Fruit fly (Drosophila melanogaster) whole organism, embryonic: ENCODE data around the gene CG34398.

Experiments used
- Atf-2 ChIP-seq: fragments of 200-800 bp; sonication (Bioruptor generic); optimal IDR thresholded peaks from 2 replicates; lab custom pipeline; 2016; ENCODE audit warnings: missing biosample characterization, missing genetic modification characterization
- CG10267 ChIP-seq: fragments of 200-800 bp; sonication (Bioruptor generic); optimal IDR thresholded peaks from 2 replicates; lab custom pipeline; 2018; ENCODE audit warnings: missing biosample characterization, mild to moderate bottlenecking, missing genetic modification characterization, moderate library complexity
- CG10366 ChIP-seq: fragments of 200-800 bp; sonication (Bioruptor generic); IDR thresholded peaks from 2 replicates; pipeline ENCODE4 v1.3.6; 2022; ENCODE audit warnings: missing biosample characterization, missing genetic modification characterization
- CG10979 ChIP-seq: fragments of 200-800 bp; sonication (Bioruptor generic); optimal IDR thresholded peaks from 2 replicates; lab custom pipeline; 2018; ENCODE audit warnings: missing biosample characterization, mild to moderate bottlenecking, missing genetic modification characterization, moderate library complexity
- CG11456 ChIP-seq: fragments of 200-800 bp; sonication (Bioruptor generic); IDR thresholded peaks from 3 replicates; pipeline ENCODE4 v1.3.6; 2022; ENCODE audit warnings: missing biosample characterization, missing genetic modification characterization
- CG12236 ChIP-seq: fragments of 200-800 bp; sonication (Bioruptor generic); optimal IDR thresholded peaks from 2 replicates; lab custom pipeline; 2016; ENCODE audit warnings: missing biosample characterization, missing genetic modification characterization
- CG12659 ChIP-seq: fragments of 200-800 bp; sonication (Bioruptor generic); optimal IDR thresholded peaks from 3 replicates; lab custom pipeline; 2017; ENCODE audit warnings: mild to moderate bottlenecking, missing biosample characterization, missing genetic modification reagents, missing genetic modification characterization
- CG13287 ChIP-seq: fragments of 200-800 bp; sonication (Bioruptor generic); IDR thresholded peaks from 2 replicates; pipeline ENCODE4 v1.3.6; 2022; ENCODE audit warnings: missing biosample characterization, missing genetic modification characterization; ENCODE audit not compliant: partially characterized antibody
- CG15696 ChIP-seq: fragments of 200-800 bp; sonication (Bioruptor generic); optimal IDR thresholded peaks from 2 replicates; lab custom pipeline; 2019; ENCODE audit warnings: missing biosample characterization, mild to moderate bottlenecking, missing genetic modification characterization, moderate library complexity
- CG17612 ChIP-seq: fragments of 200-800 bp; sonication (Bioruptor generic); IDR thresholded peaks from 2 replicates; pipeline ENCODE4 v1.3.6; 2022; ENCODE audit warnings: missing biosample characterization, missing genetic modification characterization
- CG2712 ChIP-seq: fragments of 200-800 bp; optimal IDR thresholded peaks from 3 replicates; lab custom pipeline; 2019; ENCODE audit warnings: missing biosample characterization, mild to moderate bottlenecking, missing genetic modification characterization, moderate library complexity
- CG32532 ChIP-seq: fragments of 200-800 bp; sonication (Bioruptor generic); IDR thresholded peaks from 2 replicates; pipeline ENCODE4 v1.3.6; 2022; ENCODE audit warnings: missing biosample characterization, missing genetic modification characterization
- CG32772 ChIP-seq: fragments of 200-800 bp; sonication (Bioruptor generic); IDR thresholded peaks from 2 replicates; pipeline ENCODE4 v1.3.6; 2022; ENCODE audit warnings: missing biosample characterization, missing genetic modification characterization
- CG34224 ChIP-seq: fragments of 200-800 bp; sonication (Bioruptor generic); IDR thresholded peaks from 3 replicates; pipeline ENCODE4 v1.3.6; 2022; ENCODE audit warnings: missing biosample characterization, missing genetic modification characterization; ENCODE audit not compliant: partially characterized antibody
- CG4820 ChIP-seq: fragments of 200-800 bp; sonication (Bioruptor generic); optimal IDR thresholded peaks from 3 replicates; lab custom pipeline; 2016; ENCODE audit warnings: missing biosample characterization, missing genetic modification characterization
- CG6254 ChIP-seq: fragments of 200-800 bp; sonication (Bioruptor generic); optimal IDR thresholded peaks from 3 replicates; lab custom pipeline; 2017; ENCODE audit warnings: mild to moderate bottlenecking, missing biosample characterization, missing genetic modification reagents, missing genetic modification characterization
- CG7839 ChIP-seq: fragments of 200-800 bp; sonication (Bioruptor generic); optimal IDR thresholded peaks from 3 replicates; lab custom pipeline; 2018; ENCODE audit warnings: missing biosample characterization, mild to moderate bottlenecking, missing genetic modification characterization, moderate library complexity
- CTCF ChIP-seq: fragments of 200-800 bp; sonication (Bioruptor generic); optimal IDR thresholded peaks from 2 replicates; lab custom pipeline; 2017; ENCODE audit warnings: missing biosample characterization, mild to moderate bottlenecking, missing genetic modification characterization, moderate library complexity
- CrebB ChIP-seq: fragments of 200-800 bp; sonication (Bioruptor generic); optimal IDR thresholded peaks from 3 replicates; lab custom pipeline; 2018; ENCODE audit warnings: missing biosample characterization, mild to moderate bottlenecking, missing genetic modification characterization
- Dbx ChIP-seq: fragments of 200-800 bp; sonication (Bioruptor generic); IDR thresholded peaks from 3 replicates; pipeline ENCODE4 v1.3.6; 2022; ENCODE audit warnings: missing biosample characterization, missing genetic modification characterization
- Dll ChIP-seq: fragments of 200-800 bp; sonication (Bioruptor generic); IDR thresholded peaks from 4 replicates; pipeline ENCODE4 v1.3.6; 2022; ENCODE audit warnings: missing biosample characterization, missing genetic modification characterization; ENCODE audit not compliant: partially characterized antibody
- H15 ChIP-seq: fragments of 200-800 bp; sonication (Bioruptor generic); IDR thresholded peaks from 3 replicates; pipeline ENCODE4 v1.3.6; 2022; ENCODE audit warnings: missing biosample characterization, missing genetic modification characterization
- Hand ChIP-seq: fragments of 200-800 bp; sonication (Bioruptor generic); optimal IDR thresholded peaks from 2 replicates; lab custom pipeline; 2017; ENCODE audit warnings: mild to moderate bottlenecking, missing biosample characterization, missing genetic modification reagents, missing genetic modification characterization
- Hr3 ChIP-seq: fragments of 200-800 bp; sonication (Bioruptor generic); optimal IDR thresholded peaks from 3 replicates; lab custom pipeline; 2016; ENCODE audit warnings: missing biosample characterization, missing genetic modification characterization
- Kr ChIP-seq: fragments of 200-800 bp; sonication (Bioruptor generic); optimal IDR thresholded peaks from 2 replicates; lab custom pipeline; 2017; ENCODE audit warnings: missing biosample characterization, mild to moderate bottlenecking, missing genetic modification characterization
- Lhr ChIP-seq: fragments of 200-800 bp; sonication (Bioruptor generic); optimal IDR thresholded peaks from 3 replicates; lab custom pipeline; 2017; ENCODE audit warnings: mild to moderate bottlenecking, missing biosample characterization, missing genetic modification reagents, missing genetic modification characterization
- Lim3 ChIP-seq: fragments of 200-800 bp; sonication (Bioruptor generic); IDR thresholded peaks from 2 replicates; pipeline ENCODE4 v1.3.6; 2022; ENCODE audit warnings: missing biosample characterization, missing genetic modification characterization
- Sry-δ ChIP-seq: fragments of 200-800 bp; sonication (Bioruptor generic); optimal IDR thresholded peaks from 2 replicates; lab custom pipeline; 2016; ENCODE audit warnings: missing biosample characterization, missing genetic modification characterization
- Xbp1 ChIP-seq: fragments of 200-800 bp; sonication (Bioruptor generic); optimal IDR thresholded peaks from 3 replicates; lab custom pipeline; 2016; ENCODE audit warnings: missing biosample characterization, mild to moderate bottlenecking, missing genetic modification characterization
- az2 ChIP-seq: fragments of 200-800 bp; sonication (Bioruptor generic); optimal IDR thresholded peaks from 3 replicates; lab custom pipeline; 2016; ENCODE audit warnings: missing biosample characterization, missing genetic modification characterization
- bbx ChIP-seq: fragments of 200-800 bp; sonication (Bioruptor generic); IDR thresholded peaks from 2 replicates; pipeline ENCODE4 v1.3.6; 2022; ENCODE audit warnings: missing biosample characterization, missing genetic modification characterization; ENCODE audit not compliant: partially characterized antibody
- caup ChIP-seq: fragments of 200-800 bp; sonication (Bioruptor generic); optimal IDR thresholded peaks from 3 replicates; lab custom pipeline; 2017; ENCODE audit warnings: missing biosample characterization, mild to moderate bottlenecking, missing genetic modification characterization, moderate library complexity; ENCODE audit not compliant: severe bottlenecking
- dmrt99B ChIP-seq: fragments of 200-800 bp; sonication (Bioruptor generic); optimal IDR thresholded peaks from 2 replicates; lab custom pipeline; 2018; ENCODE audit warnings: missing biosample characterization, mild to moderate bottlenecking, missing genetic modification characterization, moderate library complexity
- eyg ChIP-seq: fragments of 200-800 bp; sonication (Bioruptor generic); optimal IDR thresholded peaks from 3 replicates; lab custom pipeline; 2016; ENCODE audit warnings: missing biosample characterization, missing genetic modification characterization
- fd102C ChIP-seq: fragments of 200-800 bp; sonication (Bioruptor generic); optimal IDR thresholded peaks from 2 replicates; lab custom pipeline; 2018; ENCODE audit warnings: missing biosample characterization, mild to moderate bottlenecking, missing genetic modification characterization, moderate library complexity
- fu2 ChIP-seq: fragments of 200-800 bp; sonication (Bioruptor generic); optimal IDR thresholded peaks from 2 replicates; lab custom pipeline; 2016; ENCODE audit warnings: missing biosample characterization, missing genetic modification characterization
- ham ChIP-seq: fragments of 200-800 bp; sonication (Bioruptor generic); IDR thresholded peaks from 2 replicates; pipeline ENCODE4 v1.3.6; 2022; ENCODE audit warnings: missing biosample characterization, missing genetic modification characterization
- hb ChIP-seq: fragments of 200-800 bp; sonication (Bioruptor generic); IDR thresholded peaks from 3 replicates; pipeline ENCODE4 v1.3.6; 2022; ENCODE audit warnings: missing biosample characterization, missing genetic modification characterization; ENCODE audit not compliant: partially characterized antibody
- hbn ChIP-seq: fragments of 200-800 bp; sonication (Bioruptor generic); IDR thresholded peaks from 2 replicates; pipeline ENCODE4 v1.3.6; 2022; ENCODE audit warnings: missing biosample characterization, missing genetic modification characterization; ENCODE audit not compliant: partially characterized antibody
- her ChIP-seq: fragments of 200-800 bp; sonication (Bioruptor generic); optimal IDR thresholded peaks from 2 replicates; lab custom pipeline; 2016; ENCODE audit warnings: missing biosample characterization, missing genetic modification characterization
- hkb ChIP-seq, 2 experiments: fragments of 200-800 bp in 1 of 2; fragments of >200 bp in 1 of 2; sonication (Bioruptor generic) in 1 of 2; IDR thresholded peaks in 1 of 2; optimal IDR thresholded peaks in 1 of 2; 2 replicates each; pipeline versions ENCODE4 v1.3.6 to Lab custom; 2017 to 2022; ENCODE audit warnings: missing biosample characterization in 1 of 2, missing genetic modification characterization in 1 of 2
- hth ChIP-seq: fragments of >200 bp; optimal IDR thresholded peaks from 2 replicates; lab custom pipeline; 2017; ENCODE audit warnings: inconsistent platforms
- lmd ChIP-seq: fragments of 200-800 bp; sonication (Bioruptor generic); IDR thresholded peaks from 2 replicates; pipeline ENCODE4 v1.3.6; 2022; ENCODE audit warnings: missing biosample characterization, missing genetic modification characterization
- nerfin-2 ChIP-seq: fragments of 200-800 bp; sonication (Bioruptor generic); IDR thresholded peaks from 2 replicates; pipeline ENCODE4 v1.3.6; 2022; ENCODE audit warnings: missing biosample characterization, missing genetic modification characterization; ENCODE audit not compliant: partially characterized antibody
- pb ChIP-seq: fragments of 200-800 bp; sonication (Bioruptor generic); optimal IDR thresholded peaks from 3 replicates; lab custom pipeline; 2016; ENCODE audit warnings: missing biosample characterization, missing genetic modification characterization
- pho ChIP-seq: fragments of 200-800 bp; sonication (Bioruptor generic); optimal IDR thresholded peaks from 2 replicates; lab custom pipeline; 2016; ENCODE audit warnings: missing biosample characterization, missing genetic modification characterization
- ro ChIP-seq: fragments of 200-800 bp; sonication (Bioruptor generic); IDR thresholded peaks from 2 replicates; pipeline ENCODE4 v1.3.6; 2022; ENCODE audit warnings: missing biosample characterization, missing genetic modification characterization
- salm ChIP-seq: fragments of 200-800 bp; sonication (Bioruptor generic); optimal IDR thresholded peaks from 2 replicates; lab custom pipeline; 2018; ENCODE audit warnings: missing biosample characterization, mild to moderate bottlenecking, missing genetic modification characterization
- sima ChIP-seq: fragments of 200-800 bp; sonication (Bioruptor generic); optimal IDR thresholded peaks from 2 replicates; lab custom pipeline; 2016; ENCODE audit warnings: missing biosample characterization, missing genetic modification characterization
- sob ChIP-seq: fragments of 200-800 bp; sonication (Bioruptor generic); IDR thresholded peaks from 2 replicates; pipeline ENCODE4 v1.3.6; 2022; ENCODE audit warnings: missing biosample characterization, missing genetic modification characterization
- tio ChIP-seq: fragments of 200-800 bp; sonication (Bioruptor generic); optimal IDR thresholded peaks from 2 replicates; lab custom pipeline; 2017; ENCODE audit warnings: missing biosample characterization, missing genetic modification characterization, inconsistent platforms
- yki ChIP-seq: fragments of >200 bp; optimal IDR thresholded peaks from 3 replicates; lab custom pipeline; 2018

Gene CG34398

DNA sequence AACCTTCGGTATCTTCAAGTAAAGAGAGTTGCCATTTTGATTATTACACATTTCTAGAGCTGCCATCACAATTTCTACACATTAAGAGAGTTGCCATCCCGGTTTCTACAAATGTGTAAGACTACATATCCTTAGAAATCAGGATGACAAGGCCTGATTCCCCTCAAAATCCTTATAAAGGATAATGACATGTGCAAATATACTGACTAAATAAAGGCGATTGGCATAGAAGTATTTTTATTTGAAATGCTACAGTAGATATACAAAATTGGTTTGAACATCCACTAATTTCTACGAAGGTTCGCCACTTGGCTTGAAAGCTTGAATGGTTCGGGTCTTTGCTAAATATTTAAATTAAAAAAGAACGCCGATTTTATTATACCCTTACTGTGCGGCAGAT, 9.9 kb upstream of the CG34398 start (continued):
- peak; percentile 37 for TF ChIP-seq CG10267 (tag; lab: Kevin White, UChicago)
- no peak for TF ChIP-seq fu2 (GFP tag; lab: Kevin White, UChicago)
- TF ChIP-seq CG11456 (GFP tag; lab: Robert Waterston, UW), result no peak
- no peak for TF ChIP-seq CG12659 (GFP tag; lab: Kevin White, UChicago)
- no peak for TF ChIP-seq hth
- TF ChIP-seq salm (tag; lab: Kevin White, UChicago), result no peak
- no peak for TF ChIP-seq ro (GFP tag; lab: Robert Waterston, UW)
- no peak for TF ChIP-seq CG32772 (GFP tag; lab: Robert Waterston, UW)
- TF ChIP-seq pb, result no peak
- TF ChIP-seq CrebB (tag; lab: Kevin White, UChicago), result no peak
- TF ChIP-seq CG10979 (tag; lab: Kevin White, UChicago), result no peak
- TF ChIP-seq CG2712 (tag; lab: Kevin White, UChicago), result peak; percentile 34
- TF ChIP-seq CG12236 (GFP tag; lab: Kevin White, UChicago), result no peak
- TF ChIP-seq Dll, result no peak
- TF ChIP-seq lmd (GFP tag; lab: Robert Waterston, UW), result no peak
- no peak for TF ChIP-seq CG34224 (GFP tag; lab: Robert Waterston, UW)
- peak; percentile 22 for TF ChIP-seq Xbp1 (GFP tag; lab: Kevin White, UChicago)
- no peak for TF ChIP-seq her (GFP tag; lab: Kevin White, UChicago)
- TF ChIP-seq nerfin-2, result no peak
- TF ChIP-seq H15, result no peak
- no peak for TF ChIP-seq ham (GFP tag; lab: Robert Waterston, UW)
- TF ChIP-seq fd102C (GFP tag; lab: Kevin White, UChicago), result no peak
- TF ChIP-seq CG17612 (GFP tag; lab: Robert Waterston, UW), result no peak
- no peak for TF ChIP-seq Hr3 (GFP tag; lab: Kevin White, UChicago)
- TF ChIP-seq Sry-δ (GFP tag; lab: Kevin White, UChicago), result peak; percentile 25
- TF ChIP-seq CG10366, result no peak
- TF ChIP-seq Kr (GFP tag; lab: Kevin White, UChicago), result no peak
- TF ChIP-seq CG4820 (GFP tag; lab: Kevin White, UChicago), result no peak
- TF ChIP-seq sima, result no peak
- peak; percentile 52 for TF ChIP-seq Lhr
- TF ChIP-seq yki (lab: Kevin White, UChicago), result peak; percentile 28
- peak; percentile 81 for TF ChIP-seq CTCF (GFP tag; lab: Kevin White, UChicago)
- no peak for TF ChIP-seq bbx (GFP tag; lab: Robert Waterston, UW)
- no peak for TF ChIP-seq CG7839 (tag; lab: Kevin White, UChicago)
- no peak for TF ChIP-seq dmrt99B (tag; lab: Kevin White, UChicago)
- no peak for TF ChIP-seq Atf-2
- TF ChIP-seq hb, result no peak
- no peak for TF ChIP-seq CG6254 (GFP tag; lab: Kevin White, UChicago)
- no peak for TF ChIP-seq tio (GFP tag; lab: Kevin White, UChicago)
- TF ChIP-seq Hand, result no peak
- no peak for TF ChIP-seq sob (GFP tag; lab: Robert Waterston, UW)
- no peak for TF ChIP-seq eyg
- no peak for TF ChIP-seq az2
- no peak for TF ChIP-seq CG15696 (tag; lab: Kevin White, UChicago)
- TF ChIP-seq hbn (GFP tag; lab: Robert Waterston, UW), result no peak
- TF ChIP-seq hkb (optimal IDR thresholded peaks at IDR 0.05; lab: Kevin White, UChicago), result peak; percentile 75
- TF ChIP-seq hkb (GFP tag; IDR thresholded peaks at IDR 0.05; lab: Robert Waterston, UW), result no peak
- TF ChIP-seq pho (GFP tag; lab: Kevin White, UChicago), result no peak
- no peak for TF ChIP-seq CG13287 (GFP tag; lab: Robert Waterston, UW)
- no peak for TF ChIP-seq Lim3 (GFP tag; lab: Robert Waterston, UW)
- TF ChIP-seq caup (GFP tag; lab: Kevin White, UChicago), result no peak
- TF ChIP-seq Dbx (GFP tag; lab: Robert Waterston, UW), result no peak
- TF ChIP-seq CG32532 (GFP tag; lab: Robert Waterston, UW), result no peak
